Worm (Caenorhabditis elegans): ENCODE results near the gene F56D6.6.
"Not testable (repeated sequence)": the region's sequence is repeated elsewhere in the genome, so short reads cannot be mapped to it uniquely, and the experiment has no call there.

Gene F56D6.6

DNA sequence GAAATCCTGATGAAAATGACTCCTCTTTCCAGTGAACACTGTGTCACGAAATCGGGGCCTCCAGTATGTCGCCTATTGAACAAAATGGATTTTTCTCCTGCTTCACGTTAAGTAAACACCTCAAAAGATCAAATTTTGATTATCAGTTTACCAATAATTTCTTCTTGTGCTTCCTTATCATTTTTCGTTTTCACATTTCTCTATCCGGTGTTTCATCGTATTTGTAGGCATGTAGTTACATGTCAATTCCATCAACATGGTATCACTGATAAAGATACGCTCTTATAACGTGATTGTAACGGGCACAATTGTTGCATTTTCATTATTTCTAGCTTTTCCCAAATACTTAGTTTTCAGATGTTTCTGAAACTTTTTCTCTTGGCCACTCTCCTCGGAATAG lies 41.4 kb downstream of the F56D6.6 start, which contains the start of gene clec-72:
clec-72 (plus strand) TSS at position 358 of the 400 bp plus-strand sequence.
- no peak for TF ChIP-seq rpc-1 (optimal IDR thresholded peaks at IDR 0.05)
- TF ChIP-seq rpc-1 (tag; optimal IDR thresholded peaks at IDR 0.05): no peak
- no peak for TF ChIP-seq madf-8 (GFP tag; conservative IDR thresholded peaks at IDR 0.05)
- TF ChIP-seq madf-10 (tag; optimal IDR thresholded peaks at IDR 0.05): no peak
- peak; percentile 43 for TF ChIP-seq unc-62 (GFP tag; optimal IDR thresholded peaks at IDR 0.05)
- peak; percentile 90 for TF ChIP-seq nhr-80 (tag; optimal IDR thresholded peaks at IDR 0.05)
- peak; percentile 62 for TF ChIP-seq ets-4 (GFP tag; optimal IDR thresholded peaks at IDR 0.05)
- no peak for TF ChIP-seq K11D2.4 (GFP tag; IDR thresholded peaks at IDR 0.05)
- no peak for TF ChIP-seq nhr-27 (tag; optimal IDR thresholded peaks at IDR 0.05)
- no peak for TF ChIP-seq akir-1 (GFP tag; optimal IDR thresholded peaks at IDR 0.05)
- no peak for TF ChIP-seq ztf-22 (GFP tag; optimal IDR thresholded peaks at IDR 0.05)
- peak; percentile 19; the same call in 1 of the 2 replicates for TF ChIP-seq dox-1 (GFP tag; IDR thresholded peaks at IDR 0.05)
- TF ChIP-seq T07F8.4 (tag; optimal IDR thresholded peaks at IDR 0.05): no peak

DNA sequence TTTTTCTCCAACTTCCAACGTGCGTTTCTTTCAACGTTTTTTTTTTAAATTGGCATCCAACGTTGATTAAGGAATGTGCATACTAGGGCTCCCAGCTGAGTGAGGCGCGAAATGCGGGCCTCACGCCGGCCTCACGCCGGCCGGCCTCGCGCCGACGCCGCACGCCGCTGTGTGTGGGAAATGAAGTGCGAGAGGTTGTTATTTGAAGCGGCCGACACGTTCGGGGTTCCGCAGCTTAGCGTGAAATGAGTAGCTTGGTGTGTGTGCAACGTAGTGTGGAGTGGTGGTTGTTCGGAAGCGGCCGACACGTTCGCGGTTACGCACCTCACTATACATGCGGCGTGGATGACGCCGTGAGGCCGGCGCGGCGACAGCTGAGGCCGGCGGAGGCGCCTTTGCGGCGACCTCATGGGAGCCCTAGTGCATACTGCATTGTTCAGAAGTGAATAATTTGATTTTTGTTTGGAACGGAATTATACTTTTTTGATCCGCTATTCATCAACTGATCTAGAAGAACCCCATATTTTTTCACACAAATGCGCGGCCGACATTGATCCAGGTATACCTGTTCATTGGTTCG lies 44.4 kb downstream of the F56D6.6 start:
- TF ChIP-seq dox-1 (GFP tag; IDR thresholded peaks at IDR 0.05) (peak; percentile 7; the same call in 1 of the 2 replicates), hmg-1.2 (GFP tag; IDR thresholded peaks at IDR 0.05) (peak; percentile 37), egrh-3 (GFP tag; IDR thresholded peaks at IDR 0.05) (peak; percentile 74; the same call in 1 of the 2 replicates), snpc-4 (tag; optimal IDR thresholded peaks at IDR 0.05) (peak in 1 of 4 experiments; percentile 81), zfh-2 (GFP tag; conservative IDR thresholded peaks at IDR 0.05) (peak; percentile 86), ztf-28 (GFP tag; IDR thresholded peaks at IDR 0.05) (0 out of 2 replicates have a peak, but pooled peaks have one; percentile 33)
- TF ChIP-seq snpc-4 (GFP tag; optimal IDR thresholded peaks at IDR 0.05): not testable (repeated sequence)

Data from whole organism, young adult.